Fruit fly (Drosophila melanogaster) whole organism, prepupa: ENCODE results near the gene CG6225.

Experiments
- CG10631 ChIP-seq: fragments of 200-800 bp; sonication (Bioruptor generic); optimal IDR thresholded peaks from 2 replicates; lab custom pipeline; 2016; ENCODE audit warnings: missing biosample characterization, missing genetic modification characterization
- CG10669 ChIP-seq: fragments of 200-800 bp; sonication (Bioruptor generic); optimal IDR thresholded peaks from 3 replicates; lab custom pipeline; 2018; ENCODE audit warnings: missing biosample characterization, mild to moderate bottlenecking, missing genetic modification characterization, moderate library complexity
- CG15336 ChIP-seq: fragments of 200-800 bp; sonication (Bioruptor generic); IDR thresholded peaks from 2 replicates; pipeline ENCODE4 v1.3.6; 2022; ENCODE audit warnings: missing biosample characterization, missing genetic modification characterization
- CG31627 ChIP-seq: fragments of 200-800 bp; sonication (Bioruptor generic); optimal IDR thresholded peaks from 3 replicates; lab custom pipeline; 2016; ENCODE audit warnings: missing biosample characterization, missing genetic modification characterization
- CG4318 ChIP-seq: fragments of 200-800 bp; sonication (Bioruptor generic); optimal IDR thresholded peaks from 3 replicates; lab custom pipeline; 2017; ENCODE audit warnings: missing biosample characterization, mild to moderate bottlenecking, missing genetic modification characterization
- CG7368 ChIP-seq: fragments of 200-800 bp; sonication (Bioruptor generic); optimal IDR thresholded peaks from 3 replicates; lab custom pipeline; 2016; ENCODE audit warnings: missing biosample characterization, missing genetic modification characterization
- esn ChIP-seq: fragments of 200-800 bp; sonication (Bioruptor generic); optimal IDR thresholded peaks from 2 replicates; lab custom pipeline; 2016; ENCODE audit warnings: missing biosample characterization, mild to moderate bottlenecking, missing genetic modification characterization, moderate library complexity
- fd59A ChIP-seq: fragments of 200-800 bp; sonication (Bioruptor generic); optimal IDR thresholded peaks from 2 replicates; lab custom pipeline; 2017; ENCODE audit warnings: missing biosample characterization, mild to moderate bottlenecking, missing genetic modification characterization, missing genetic modification reagents
- ss ChIP-seq, 2 experiments: fragments of 200-800 bp; sonication (Bioruptor generic); optimal IDR thresholded peaks; 2 replicates in 1 of 2; 3 replicates in 1 of 2; lab custom pipeline; 2017 to 2018; ENCODE audit warnings: mild to moderate bottlenecking in 2 of 2, missing biosample characterization in 2 of 2, missing genetic modification characterization in 2 of 2, moderate library complexity in 1 of 2

DNA sequence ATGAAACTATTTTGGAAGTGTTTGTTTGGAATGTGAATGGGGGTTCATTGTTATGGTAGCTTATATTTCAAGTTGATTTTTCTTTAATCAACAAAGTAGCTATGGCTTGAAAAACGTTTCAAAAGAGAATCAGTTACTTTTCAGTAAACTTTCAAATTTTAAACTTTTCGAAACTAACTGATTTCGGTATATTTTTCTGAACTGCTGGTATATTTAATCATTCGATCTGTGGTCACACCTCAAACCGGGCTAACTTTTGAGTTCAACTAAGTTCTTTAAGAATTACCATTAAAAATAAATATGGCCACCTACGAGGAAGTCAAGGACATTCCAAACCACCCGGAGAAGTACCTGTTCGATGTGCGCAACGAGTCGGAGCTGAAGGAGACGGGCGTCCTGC is 50.5 kb downstream of the CG6225 start, which contains the start of gene CG12279:
- TF ChIP-seq ss (GFP tag; optimal IDR thresholded peaks at IDR 0.05; lab: Kevin White, UChicago) (no peak), CG4318 (GFP tag; lab: Kevin White, UChicago) (no peak), CG15336 (GFP tag; lab: Robert Waterston, UW) (no peak), fd59A (GFP tag; lab: Kevin White, UChicago) (no peak), esn (GFP tag; lab: Kevin White, UChicago) (no peak), CG7368 (GFP tag; lab: Kevin White, UChicago) (no peak), CG10669 (GFP tag; lab: Kevin White, UChicago) (no peak), CG31627 (GFP tag; lab: Kevin White, UChicago) (no peak), CG10631 (GFP tag; lab: Kevin White, UChicago) (no peak)
